Worm (Caenorhabditis elegans): Measurements from ENCODE around the gene pod-2.

The pod-2 gene

ce11 chrII:1131367-1131766 is 5.2 kb upstream of the pod-2 start:
- TF ChIP-seq D2030.7 (GFP tag; IDR thresholded peaks at IDR 0.05) (0 out of 2 replicates have a peak, but pooled peaks have one; percentile 9), nhr-90 (tag; optimal IDR thresholded peaks at IDR 0.05) (no peak), nhr-80 (tag; optimal IDR thresholded peaks at IDR 0.05) (no peak), mcd-1 (GFP tag; IDR thresholded peaks at IDR 0.05) (peak; percentile 78), Y56A3A.18 (GFP tag; IDR thresholded peaks at IDR 0.05) (peak; percentile 8; the same call in 1 of the 2 replicates)

- TF ChIP-seq nhr-120 (GFP tag; IDR thresholded peaks at IDR 0.05) (no peak), efl-1 (GFP tag; optimal IDR thresholded peaks at IDR 0.05) (no peak), hrde-1 (tag; optimal IDR thresholded peaks at IDR 0.05; ENCODE audit: borderline replicate concordance) (no peak), zfh-2 (GFP tag; conservative IDR thresholded peaks at IDR 0.05) (peak; percentile 65), lsl-1 (GFP tag; optimal IDR thresholded peaks at IDR 0.05) (no peak), madf-3 (GFP tag; IDR thresholded peaks at IDR 0.05) (no peak)
Measured at ce11 chrII:1131821-1132220, 4.8 kb upstream of the pod-2 start.

ce11 chrII:1132750-1133149 is 3.8 kb upstream of the pod-2 start:
- peak; percentile 31 for TF ChIP-seq lin-54 (GFP tag; optimal IDR thresholded peaks at IDR 0.05)
- TF ChIP-seq mcd-1 (GFP tag; IDR thresholded peaks at IDR 0.05) = peak; percentile 70
- no peak for TF ChIP-seq sea-2 (GFP tag; IDR thresholded peaks at IDR 0.05)

- TF ChIP-seq lin-54 (GFP tag; optimal IDR thresholded peaks at IDR 0.05) = peak; percentile 20
- peak; percentile 29; the same call in 1 of the 2 replicates for TF ChIP-seq ceh-100 (GFP tag; IDR thresholded peaks at IDR 0.05)
- TF ChIP-seq mcd-1 (GFP tag; IDR thresholded peaks at IDR 0.05) = peak; percentile 77
- TF ChIP-seq ekl-4 (GFP tag; IDR thresholded peaks at IDR 0.05) = no peak
- no peak for TF ChIP-seq K11D2.4 (GFP tag; IDR thresholded peaks at IDR 0.05)
Measured at ce11 chrII:1133295-1133694, 3.3 kb upstream of the pod-2 start.

ce11 chrII:1134314-1135108 is 2.1 kb upstream of the pod-2 start:
- TF ChIP-seq efl-1 (GFP tag; optimal IDR thresholded peaks at IDR 0.05) (peak; percentile 31), F33H1.4 (GFP tag; IDR thresholded peaks at IDR 0.05) (peak; percentile 64), aptf-2 (GFP tag; conservative IDR thresholded peaks at IDR 0.05) (peak; percentile 80), ceh-100 (GFP tag; IDR thresholded peaks at IDR 0.05) (peak; percentile 99), mcd-1 (GFP tag; IDR thresholded peaks at IDR 0.05) (peak; percentile 96), madf-6 (GFP tag; IDR thresholded peaks at IDR 0.05) (peak; percentile 63), Y95B8A.8 (GFP tag; IDR thresholded peaks at IDR 0.05) (peak; percentile 78; the same call in 1 of the 2 replicates), attf-3 (GFP tag; conservative IDR thresholded peaks at IDR 0.05) (peak; percentile 77), ekl-4 (GFP tag; IDR thresholded peaks at IDR 0.05) (peak; percentile 46; the same call in 1 of the 2 replicates), ztf-28 (GFP tag; IDR thresholded peaks at IDR 0.05) (peak; percentile 90), C17E4.6 (GFP tag; IDR thresholded peaks at IDR 0.05) (peak; percentile 56; the same call in 1 of the 2 replicates), F49E8.2 (tag; optimal IDR thresholded peaks at IDR 0.05; ENCODE audit: insufficient read depth) (peak; percentile 11), egrh-3 (GFP tag; IDR thresholded peaks at IDR 0.05) (peak; percentile 66), ceh-27 (GFP tag; optimal IDR thresholded peaks at IDR 0.05) (peak; percentile 50), attf-5 (GFP tag; optimal IDR thresholded peaks at IDR 0.05) (peak; percentile 52), Y53G8AR.9 (GFP tag; conservative IDR thresholded peaks at IDR 0.05) (peak; percentile 67; the same call in 1 of the 2 replicates), lir-1 (GFP tag; conservative IDR thresholded peaks at IDR 0.05) (peak; percentile 71; the same call in 1 of the 2 replicates), dox-1 (GFP tag; IDR thresholded peaks at IDR 0.05) (peak; percentile 95), attf-6 (GFP tag; IDR thresholded peaks at IDR 0.05) (0 out of 2 replicates have a peak, but pooled peaks have one; percentile 55), K11D2.4 (GFP tag; IDR thresholded peaks at IDR 0.05) (peak; percentile 60), hsf-1 (GFP tag; IDR thresholded peaks at IDR 0.05) (peak; percentile 90), K12H6.12 (tag; optimal IDR thresholded peaks at IDR 0.05) (peak; percentile 42), tlf-1 (GFP tag; optimal IDR thresholded peaks at IDR 0.05) (peak; percentile 3), madf-3 (GFP tag; IDR thresholded peaks at IDR 0.05) (peak; percentile 84; the same call in 1 of the 2 replicates), rcor-1 (GFP tag; IDR thresholded peaks at IDR 0.05) (peak; percentile 84), madf-8 (GFP tag; conservative IDR thresholded peaks at IDR 0.05) (0 out of 2 replicates have a peak, but pooled peaks have one; percentile 25), cebp-1 (GFP tag; IDR thresholded peaks at IDR 0.05) (peak; percentile 65), cebp-1 (tag; optimal IDR thresholded peaks at IDR 0.05) (peak; percentile 35)

Measured in whole organism, young adult.